Worm (Caenorhabditis elegans): Measurements from ENCODE around the gene dhs-7.

The dhs-7 gene

ce11 chrII:7171305-7171998 is 36.8 kb downstream of the dhs-7 start, which contains the start of gene dyf-13:
Gene dyf-13, minus strand, starts transcription at chrII:7171355.
- TF ChIP-seq pes-1 (GFP tag; IDR thresholded peaks at IDR 0.05) (no peak), B0310.2 (tag; optimal IDR thresholded peaks at IDR 0.05) (no peak), hnd-1 (tag; optimal IDR thresholded peaks at IDR 0.05) (no peak), F13C5.2 (tag; optimal IDR thresholded peaks at IDR 0.05) (no peak), ceh-36 (tag; optimal IDR thresholded peaks at IDR 0.05) (no peak), ceh-13 (GFP tag; optimal IDR thresholded peaks at IDR 0.05) (no peak), hmbx-1 (tag; optimal IDR thresholded peaks at IDR 0.05) (no peak), hmg-4 (GFP tag; optimal IDR thresholded peaks at IDR 0.05) (no peak), ets-7 (tag; optimal IDR thresholded peaks at IDR 0.05) (no peak), tbx-11 (GFP tag; IDR thresholded peaks at IDR 0.05) (no peak), tra-4 (tag; optimal IDR thresholded peaks at IDR 0.05) (no peak), scrt-1 (GFP tag; IDR thresholded peaks at IDR 0.05) (no peak), ama-1 (optimal IDR thresholded peaks at IDR 0.05) (no peak), sea-1 (GFP tag; conservative IDR thresholded peaks at IDR 0.05) (no peak), aly-1 (tag; optimal IDR thresholded peaks at IDR 0.05) (no peak), flt-1 (GFP tag; IDR thresholded peaks at IDR 0.05) (no peak)

- TF ChIP-seq scrt-1 (GFP tag; IDR thresholded peaks at IDR 0.05) (no peak), hnd-1 (tag; optimal IDR thresholded peaks at IDR 0.05) (no peak), sea-1 (GFP tag; conservative IDR thresholded peaks at IDR 0.05) (no peak), hmg-4 (GFP tag; optimal IDR thresholded peaks at IDR 0.05) (no peak), tra-4 (tag; optimal IDR thresholded peaks at IDR 0.05) (no peak), ets-7 (tag; optimal IDR thresholded peaks at IDR 0.05) (no peak), ceh-13 (GFP tag; optimal IDR thresholded peaks at IDR 0.05) (no peak), tbx-37 (GFP tag; conservative IDR thresholded peaks at IDR 0.05) (no peak), ceh-36 (tag; optimal IDR thresholded peaks at IDR 0.05) (no peak), F13C5.2 (tag; optimal IDR thresholded peaks at IDR 0.05) (no peak), aly-1 (tag; optimal IDR thresholded peaks at IDR 0.05) (no peak)
Observed at ce11 chrII:7168712-7169111, 39.5 kb downstream of the dhs-7 start, which contains the start of gene col-36. Gene col-36, minus strand, starts transcription at chrII:7168812.

ce11 chrII:7166768-7167167 is 41.5 kb downstream of the dhs-7 start:
- TF ChIP-seq F13C5.2 (tag; optimal IDR thresholded peaks at IDR 0.05): no peak
- no peak for TF ChIP-seq hnd-1 (tag; optimal IDR thresholded peaks at IDR 0.05)
- TF ChIP-seq ceh-13 (GFP tag; optimal IDR thresholded peaks at IDR 0.05): no peak
- TF ChIP-seq aly-1 (tag; optimal IDR thresholded peaks at IDR 0.05): no peak
- TF ChIP-seq tbx-37 (GFP tag; conservative IDR thresholded peaks at IDR 0.05): no peak
- TF ChIP-seq B0310.2 (tag; optimal IDR thresholded peaks at IDR 0.05): no peak
- TF ChIP-seq ets-7 (tag; optimal IDR thresholded peaks at IDR 0.05): no peak
- no peak for TF ChIP-seq ama-1 (optimal IDR thresholded peaks at IDR 0.05)
- TF ChIP-seq pes-1 (GFP tag; IDR thresholded peaks at IDR 0.05): no peak
- no peak for TF ChIP-seq sea-1 (GFP tag; conservative IDR thresholded peaks at IDR 0.05)
- TF ChIP-seq flt-1 (GFP tag; IDR thresholded peaks at IDR 0.05): no peak
- TF ChIP-seq ceh-36 (tag; optimal IDR thresholded peaks at IDR 0.05): no peak
- no peak for TF ChIP-seq tbx-11 (GFP tag; IDR thresholded peaks at IDR 0.05)

ce11 chrII:7165749-7166148 is 42.5 kb downstream of the dhs-7 start, which contains the start of gene mfsd-13.2:
Gene mfsd-13.2, minus strand, starts transcription at chrII:7165849.
- TF ChIP-seq F13C5.2 (tag; optimal IDR thresholded peaks at IDR 0.05): no peak
- no peak for TF ChIP-seq hnd-1 (tag; optimal IDR thresholded peaks at IDR 0.05)
- TF ChIP-seq ceh-36 (tag; optimal IDR thresholded peaks at IDR 0.05): no peak
- TF ChIP-seq ceh-13 (GFP tag; optimal IDR thresholded peaks at IDR 0.05): no peak
- TF ChIP-seq sea-1 (GFP tag; conservative IDR thresholded peaks at IDR 0.05): no peak
- no peak for TF ChIP-seq hmg-4 (GFP tag; optimal IDR thresholded peaks at IDR 0.05)

- no peak for TF ChIP-seq tbx-11 (GFP tag; IDR thresholded peaks at IDR 0.05)
- no peak for TF ChIP-seq hmbx-1 (tag; optimal IDR thresholded peaks at IDR 0.05)
- no peak for TF ChIP-seq F13C5.2 (tag; optimal IDR thresholded peaks at IDR 0.05)
- no peak for TF ChIP-seq aly-1 (tag; optimal IDR thresholded peaks at IDR 0.05)
- no peak for TF ChIP-seq tbx-37 (GFP tag; conservative IDR thresholded peaks at IDR 0.05)
- TF ChIP-seq scrt-1 (GFP tag; IDR thresholded peaks at IDR 0.05): no peak
- no peak for TF ChIP-seq tra-4 (tag; optimal IDR thresholded peaks at IDR 0.05)
- no peak for TF ChIP-seq ama-1 (optimal IDR thresholded peaks at IDR 0.05)
- no peak for TF ChIP-seq sea-1 (GFP tag; conservative IDR thresholded peaks at IDR 0.05)
- no peak for TF ChIP-seq pes-1 (GFP tag; IDR thresholded peaks at IDR 0.05)
- no peak for TF ChIP-seq B0310.2 (tag; optimal IDR thresholded peaks at IDR 0.05)
- TF ChIP-seq ceh-13 (GFP tag; optimal IDR thresholded peaks at IDR 0.05): no peak
- TF ChIP-seq ceh-36 (tag; optimal IDR thresholded peaks at IDR 0.05): no peak
Observed at ce11 chrII:7161512-7161911, 46.7 kb downstream of the dhs-7 start, which contains the start of gene C27H5.12. Gene C27H5.12, minus strand, starts transcription at chrII:7161612.

- TF ChIP-seq tra-4 (tag; optimal IDR thresholded peaks at IDR 0.05) (no peak), F13C5.2 (tag; optimal IDR thresholded peaks at IDR 0.05) (no peak), scrt-1 (GFP tag; IDR thresholded peaks at IDR 0.05) (no peak), tbx-11 (GFP tag; IDR thresholded peaks at IDR 0.05) (no peak), hmbx-1 (tag; optimal IDR thresholded peaks at IDR 0.05) (no peak), hnd-1 (tag; optimal IDR thresholded peaks at IDR 0.05) (no peak), ceh-36 (tag; optimal IDR thresholded peaks at IDR 0.05) (no peak), ceh-13 (GFP tag; optimal IDR thresholded peaks at IDR 0.05) (no peak), ets-7 (tag; optimal IDR thresholded peaks at IDR 0.05) (no peak), pes-1 (GFP tag; IDR thresholded peaks at IDR 0.05) (no peak), ama-1 (optimal IDR thresholded peaks at IDR 0.05) (no peak), hmg-4 (GFP tag; optimal IDR thresholded peaks at IDR 0.05) (no peak), tbx-37 (GFP tag; conservative IDR thresholded peaks at IDR 0.05) (no peak), flt-1 (GFP tag; IDR thresholded peaks at IDR 0.05) (no peak), aly-1 (tag; optimal IDR thresholded peaks at IDR 0.05) (no peak), sea-1 (GFP tag; conservative IDR thresholded peaks at IDR 0.05) (no peak)
Observed at ce11 chrII:7157415-7157814, 50.8 kb downstream of the dhs-7 start.
